Worm (Caenorhabditis elegans) whole organism, mixed stage, embryonic: ENCODE results near the gene camt-1.

ENCODE experiments used
- bed-3 ChIP-seq: fragments of 200-800 bp; sonication (Bioruptor generic); optimal IDR thresholded peaks from 3 replicates; lab custom pipeline; 2018; ENCODE audit warnings: mild to moderate bottlenecking, missing genetic modification characterization, moderate library complexity, missing compliant biosample characterization
- ceh-43 ChIP-seq: fragments of 200-800 bp; sonication (Bioruptor generic); optimal IDR thresholded peaks from 2 replicates; lab custom pipeline; 2018; ENCODE audit warnings: mild to moderate bottlenecking, missing genetic modification characterization, moderate library complexity, missing compliant biosample characterization
- ces-1 ChIP-seq: fragments of 150-350 bp; optimal IDR thresholded peaks from 2 replicates; lab custom pipeline; 2014; ENCODE audit warnings: missing biosample characterization, missing genetic modification reagents, missing genetic modification characterization
- cnd-1 ChIP-seq: fragments of 200-800 bp; sonication (Bioruptor generic); optimal IDR thresholded peaks from 2 replicates; lab custom pipeline; 2018; ENCODE audit warnings: mild to moderate bottlenecking, missing genetic modification characterization, missing compliant biosample characterization
- drap-1 ChIP-seq: fragments of 200-800 bp; sonication (Bioruptor generic); optimal IDR thresholded peaks from 3 replicates; lab custom pipeline; 2018; ENCODE audit warnings: mild to moderate bottlenecking, missing genetic modification characterization, missing compliant biosample characterization
- elt-1 ChIP-seq: sonication (generic microtip); optimal IDR thresholded peaks from 2 replicates; lab custom pipeline; 2017; ENCODE audit warnings: missing genetic modification characterization, mild to moderate bottlenecking, missing compliant biosample characterization, antibody characterized with exemption, moderate library complexity, borderline replicate concordance; ENCODE audit not compliant: insufficient read depth
- elt-3 ChIP-seq: fragments of 150-350 bp; optimal IDR thresholded peaks from 2 replicates; lab custom pipeline; 2014; ENCODE audit warnings: missing biosample characterization, missing genetic modification characterization
- ham-2 ChIP-seq: fragments of 200-800 bp; sonication (Bioruptor generic); optimal IDR thresholded peaks from 2 replicates; lab custom pipeline; 2018; ENCODE audit warnings: mild to moderate bottlenecking, missing genetic modification characterization, missing compliant biosample characterization
- hlh-1 ChIP-seq: fragments of 150-350 bp; optimal IDR thresholded peaks from 2 replicates; lab custom pipeline; 2014; ENCODE audit warnings: missing biosample characterization, missing genetic modification reagents, missing genetic modification characterization
- mab-5 ChIP-seq: fragments of 150-350 bp; optimal IDR thresholded peaks from 2 replicates; lab custom pipeline; 2014; ENCODE audit warnings: missing biosample characterization, missing genetic modification characterization
- mls-2 ChIP-seq: sonication (generic microtip); optimal IDR thresholded peaks from 2 replicates; lab custom pipeline; 2016; ENCODE audit warnings: mild to moderate bottlenecking, missing genetic modification characterization, moderate library complexity, missing compliant biosample characterization
- nhr-2 ChIP-seq: fragments of 150-350 bp; optimal IDR thresholded peaks from 2 replicates; lab custom pipeline; 2014; ENCODE audit warnings: missing biosample characterization, missing genetic modification characterization
- nhr-237 ChIP-seq: fragments of 150-350 bp; optimal IDR thresholded peaks from 2 replicates; lab custom pipeline; 2014; ENCODE audit warnings: missing biosample characterization, missing genetic modification characterization
- nhr-28 ChIP-seq: fragments of 150-350 bp; optimal IDR thresholded peaks from 2 replicates; lab custom pipeline; 2014; ENCODE audit warnings: missing biosample characterization, missing genetic modification characterization
- nhr-76 ChIP-seq: sonication (generic microtip); optimal IDR thresholded peaks from 2 replicates; lab custom pipeline; 2017; ENCODE audit warnings: missing biosample characterization, missing genetic modification characterization
- sem-2 ChIP-seq: fragments of 200-800 bp; sonication (Bioruptor generic); optimal IDR thresholded peaks from 2 replicates; lab custom pipeline; 2018; ENCODE audit warnings: mild to moderate bottlenecking, missing genetic modification characterization, missing compliant biosample characterization
- snpc-4 ChIP-seq: fragments of 150-350 bp; optimal IDR thresholded peaks from 2 replicates; lab custom pipeline; 2014; ENCODE audit warnings: missing biosample characterization, missing genetic modification characterization
- sptf-1 ChIP-seq: sonication (generic microtip); optimal IDR thresholded peaks from 2 replicates; lab custom pipeline; 2017; ENCODE audit warnings: mild to moderate bottlenecking, missing genetic modification characterization, moderate library complexity, missing compliant biosample characterization
- tbx-8 ChIP-seq: fragments of 200-800 bp; sonication (Bioruptor generic); optimal IDR thresholded peaks from 2 replicates; lab custom pipeline; 2018; ENCODE audit warnings: mild to moderate bottlenecking, missing genetic modification characterization, moderate library complexity, missing compliant biosample characterization
- unc-120 ChIP-seq: sonication (generic microtip); optimal IDR thresholded peaks from 2 replicates; lab custom pipeline; 2017; ENCODE audit warnings: missing genetic modification characterization, missing compliant biosample characterization; ENCODE audit not compliant: poor library complexity, severe bottlenecking
- unc-39 ChIP-seq: fragments of 150-350 bp; optimal IDR thresholded peaks from 2 replicates; lab custom pipeline; 2014; ENCODE audit warnings: missing biosample characterization, missing genetic modification characterization
- unc-62 ChIP-seq: fragments of 150-350 bp; optimal IDR thresholded peaks from 2 replicates; lab custom pipeline; 2014; ENCODE audit warnings: missing biosample characterization, missing genetic modification reagents, missing genetic modification characterization

The camt-1 gene

DNA sequence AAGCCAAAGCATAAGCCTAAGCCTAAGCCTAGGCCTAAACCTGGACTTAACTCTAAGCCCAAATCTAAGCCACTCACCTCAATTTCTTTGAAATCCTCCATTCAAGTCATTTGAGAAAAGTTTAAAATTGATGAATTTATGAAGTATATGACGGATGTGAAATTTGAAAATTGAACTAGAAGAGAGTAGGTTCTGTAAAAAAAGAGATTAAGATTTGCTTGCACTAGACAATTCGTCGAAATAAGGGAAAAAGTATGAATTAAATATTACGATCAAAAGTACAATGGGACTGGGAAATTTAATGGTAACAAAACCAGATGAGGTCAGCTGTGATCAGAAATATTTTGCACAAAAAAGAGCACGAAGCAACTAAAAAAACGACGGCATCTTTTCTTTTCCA is 51.9 kb downstream of the camt-1 start, which contains the start of gene twk-2:
Gene twk-2, minus strand, starts transcription at position 101 of the 400 bp plus-strand sequence.
- TF ChIP-seq cnd-1 (tag; lab: Kevin White, UChicago) (no peak), drap-1 (GFP tag; lab: Kevin White, UChicago) (no peak), sem-2 (no peak), sptf-1 (tag; lab: Kevin White, UChicago) (no peak), unc-62 (GFP tag; lab: Kevin White, UChicago) (no peak), nhr-2 (no peak), tbx-8 (no peak)

DNA sequence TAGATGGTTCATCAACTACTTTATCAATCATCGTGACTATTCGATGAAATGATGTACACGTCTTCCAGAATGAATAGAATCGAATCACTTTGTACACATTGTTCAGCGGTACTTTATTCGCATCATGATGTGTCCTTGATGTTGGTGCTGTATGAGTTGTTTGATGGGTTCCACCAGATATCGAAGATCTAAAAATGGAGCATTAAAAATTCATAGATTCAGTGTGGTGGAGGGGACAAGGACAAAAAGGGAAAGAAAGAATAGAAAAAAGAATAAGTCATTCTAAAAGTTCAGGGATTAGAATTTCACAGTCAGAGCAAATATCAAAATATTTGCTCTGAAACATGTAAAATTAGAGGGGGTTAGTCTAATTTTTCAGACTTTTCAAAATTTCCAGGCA is 60.1 kb downstream of the camt-1 start:
- TF ChIP-seq hlh-1 (tag; lab: Kevin White, UChicago), result no peak
- TF ChIP-seq nhr-2, result no peak
- no peak for TF ChIP-seq unc-120 (tag; lab: Kevin White, UChicago)
- no peak for TF ChIP-seq bed-3
- no peak for TF ChIP-seq ceh-43 (GFP tag; lab: Kevin White, UChicago)
- no peak for TF ChIP-seq elt-1 (tag; lab: Kevin White, UChicago)
- no peak for TF ChIP-seq nhr-237 (tag; lab: Kevin White, UChicago)
- TF ChIP-seq mab-5, result no peak
- no peak for TF ChIP-seq sem-2
- TF ChIP-seq snpc-4 (tag; lab: Kevin White, UChicago), result no peak
- no peak for TF ChIP-seq drap-1 (GFP tag; lab: Kevin White, UChicago)
- no peak for TF ChIP-seq unc-39 (tag; lab: Kevin White, UChicago)

DNA sequence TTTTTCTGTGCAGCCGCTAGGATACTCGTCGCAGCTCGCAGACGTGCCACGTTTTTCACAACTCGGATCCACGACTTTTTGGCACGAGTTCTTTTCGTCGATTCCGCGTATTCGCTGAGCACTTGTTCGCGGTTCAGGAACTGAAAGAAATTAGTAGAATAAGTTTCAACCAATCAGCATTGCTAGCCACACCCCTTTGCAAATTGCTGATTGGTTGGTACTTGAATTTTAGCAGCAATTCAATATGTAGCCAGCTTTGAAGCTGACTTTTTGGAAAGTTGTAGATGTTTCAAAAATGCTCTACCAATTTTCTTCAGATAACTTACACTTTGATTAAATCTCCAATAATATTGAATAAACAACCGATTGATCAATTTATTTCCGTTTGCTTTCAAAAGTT is 63.7 kb downstream of the camt-1 start:
- TF ChIP-seq ham-2 (no peak), elt-3 (tag; lab: Kevin White, UChicago) (no peak), ceh-43 (GFP tag; lab: Kevin White, UChicago) (no peak), ces-1 (GFP tag; lab: Kevin White, UChicago) (no peak), unc-62 (GFP tag; lab: Kevin White, UChicago) (no peak), nhr-28 (no peak), elt-1 (tag; lab: Kevin White, UChicago) (no peak), mls-2 (tag; lab: Kevin White, UChicago) (no peak), nhr-76 (tag; lab: Kevin White, UChicago) (no peak)
